2 fruit fly cellular contexts compared by ENCODE assay signal in genomic region chr2L:6177141-6177540, dm6.
A peak's percentile ranks its signal among the peaks of the same experiment; 100 is the strongest.
TF ChIP-seq lines count a peak whose summit lies in the region.

No protein-coding gene starts in this region.

- no peak for TF ChIP-seq CTCF in whole organism, embryonic (GFP tag; optimal IDR thresholded peaks at IDR 0.05; lab: Kevin White, UChicago)

TF ChIP-seq in whole organism, embryonic, 481 proteins besides CTCF, POLR2A, EP300 and RAD21 (continues in another document):
- TF ChIP-seq zfh1 (GFP tag; IDR thresholded peaks at IDR 0.05; lab: Robert Waterston, UW) = 0 out of 3 replicates have a peak, but pooled peaks have one; percentile 9
- TF ChIP-seq CG8359 (GFP tag; optimal IDR thresholded peaks at IDR 0.05; lab: Kevin White, UChicago; ENCODE audit: borderline replicate concordance) = peak; percentile 31
- no peak for TF ChIP-seq Usf (GFP tag; optimal IDR thresholded peaks at IDR 0.05; lab: Kevin White, UChicago)
- no peak for TF ChIP-seq kay (GFP tag; optimal IDR thresholded peaks at IDR 0.05; lab: Kevin White, UChicago)
- no peak for TF ChIP-seq CG13123 (GFP tag; optimal IDR thresholded peaks at IDR 0.05; lab: Kevin White, UChicago)
- no peak for TF ChIP-seq Blimp-1 (GFP tag; optimal IDR thresholded peaks at IDR 0.05; lab: Kevin White, UChicago)
- no peak for TF ChIP-seq psq (GFP tag; optimal IDR thresholded peaks at IDR 0.05; lab: Kevin White, UChicago)
- no peak for TF ChIP-seq CG2678 (tag; optimal IDR thresholded peaks at IDR 0.05; lab: Kevin White, UChicago)
- TF ChIP-seq Meics (GFP tag; optimal IDR thresholded peaks at IDR 0.05; lab: Kevin White, UChicago) = no peak
- TF ChIP-seq toy (GFP tag; IDR thresholded peaks at IDR 0.05; lab: Robert Waterston, UW) = no peak
- TF ChIP-seq sob (GFP tag; IDR thresholded peaks at IDR 0.05; lab: Robert Waterston, UW) = no peak
- TF ChIP-seq Scr (GFP tag; IDR thresholded peaks at IDR 0.05; lab: Robert Waterston, UW; ENCODE audit: partially characterized antibody) = 0 out of 2 replicates have a peak, but pooled peaks have one; percentile 12
- no peak for TF ChIP-seq NK7.1 (GFP tag; optimal IDR thresholded peaks at IDR 0.05; lab: Kevin White, UChicago)
- TF ChIP-seq Bgb (GFP tag; IDR thresholded peaks at IDR 0.05; lab: Robert Waterston, UW; ENCODE audit: partially characterized antibody) = no peak
- no peak for TF ChIP-seq Deaf1 (tag; optimal IDR thresholded peaks at IDR 0.05; lab: Kevin White, UChicago)
- no peak for TF ChIP-seq nerfin-2 (GFP tag; IDR thresholded peaks at IDR 0.05; lab: Robert Waterston, UW; ENCODE audit: partially characterized antibody)
- no peak for TF ChIP-seq Max (GFP tag; optimal IDR thresholded peaks at IDR 0.05; lab: Kevin White, UChicago)
- TF ChIP-seq CG16813 (GFP tag; IDR thresholded peaks at IDR 0.05; lab: Robert Waterston, UW; ENCODE audit: partially characterized antibody) = 0 out of 3 replicates have a peak, but pooled peaks have one; percentile 33
- TF ChIP-seq CG13296 (GFP tag; optimal IDR thresholded peaks at IDR 0.05; lab: Kevin White, UChicago) = no peak
- no peak for TF ChIP-seq yki (optimal IDR thresholded peaks at IDR 0.05; lab: Kevin White, UChicago)
- no peak for TF ChIP-seq Asciz (GFP tag; optimal IDR thresholded peaks at IDR 0.05; lab: Kevin White, UChicago)
- no peak for TF ChIP-seq Bteb2 (GFP tag; optimal IDR thresholded peaks at IDR 0.05; lab: Kevin White, UChicago)
- no peak for TF ChIP-seq Fer2 (tag; optimal IDR thresholded peaks at IDR 0.05; lab: Kevin White, UChicago)
- TF ChIP-seq chn (GFP tag; optimal IDR thresholded peaks at IDR 0.05; lab: Kevin White, UChicago) = no peak
- TF ChIP-seq CG7357 (GFP tag; IDR thresholded peaks at IDR 0.05; lab: Robert Waterston, UW) = no peak
- no peak for TF ChIP-seq pum (GFP tag; optimal IDR thresholded peaks at IDR 0.05; lab: Kevin White, UChicago)
- TF ChIP-seq gcm (GFP tag; optimal IDR thresholded peaks at IDR 0.05; lab: Kevin White, UChicago) = no peak
- peak; percentile 55 for TF ChIP-seq CG15696 (tag; optimal IDR thresholded peaks at IDR 0.05; lab: Kevin White, UChicago)
- no peak for TF ChIP-seq dm (GFP tag; optimal IDR thresholded peaks at IDR 0.05; lab: Kevin White, UChicago)
- no peak for TF ChIP-seq CG15073 (GFP tag; optimal IDR thresholded peaks at IDR 0.05; lab: Kevin White, UChicago)
- TF ChIP-seq knrl (GFP tag; IDR thresholded peaks at IDR 0.05; lab: Robert Waterston, UW; ENCODE audit: partially characterized antibody) = no peak
- peak; percentile 28 for TF ChIP-seq twi (tag; optimal IDR thresholded peaks at IDR 0.05; lab: Kevin White, UChicago)
- TF ChIP-seq CG2199 (GFP tag; IDR thresholded peaks at IDR 0.05; lab: Robert Waterston, UW) = no peak
- no peak for TF ChIP-seq unc-4 (GFP tag; IDR thresholded peaks at IDR 0.05; lab: Robert Waterston, UW; ENCODE audit: partially characterized antibody)
- TF ChIP-seq bcd (GFP tag; optimal IDR thresholded peaks at IDR 0.05; lab: Kevin White, UChicago) = no peak
- no peak for TF ChIP-seq hbn (GFP tag; IDR thresholded peaks at IDR 0.05; lab: Robert Waterston, UW; ENCODE audit: partially characterized antibody)
- TF ChIP-seq Elba2 (GFP tag; optimal IDR thresholded peaks at IDR 0.05; lab: Kevin White, UChicago) = no peak
- peak; percentile 66 for TF ChIP-seq sens (GFP tag; lab: Kevin White, UChicago)
- no peak for TF ChIP-seq slou (GFP tag; optimal IDR thresholded peaks at IDR 0.05; lab: Kevin White, UChicago)
- TF ChIP-seq fd102C (GFP tag; optimal IDR thresholded peaks at IDR 0.05; lab: Kevin White, UChicago) = peak; percentile 56
- TF ChIP-seq Mrtf (GFP tag; IDR thresholded peaks at IDR 0.05; lab: Robert Waterston, UW) = no peak
- no peak for TF ChIP-seq Lim3 (GFP tag; IDR thresholded peaks at IDR 0.05; lab: Robert Waterston, UW)
- no peak for TF ChIP-seq corto (GFP tag; optimal IDR thresholded peaks at IDR 0.05; lab: Kevin White, UChicago)
- no peak for TF ChIP-seq PHDP (tag; optimal IDR thresholded peaks at IDR 0.05; lab: Kevin White, UChicago)
- TF ChIP-seq CG14860 (GFP tag; IDR thresholded peaks at IDR 0.05; lab: Robert Waterston, UW; ENCODE audit: partially characterized antibody) = peak; percentile 33; the same call in 1 of the 3 replicates

TF ChIP-seq in whole organism, prepupa, 60 proteins besides CTCF, POLR2A, EP300 and RAD21:
- TF ChIP-seq CG6854 (GFP tag; optimal IDR thresholded peaks at IDR 0.05; lab: Kevin White, UChicago) (no peak), fkh (GFP tag; optimal IDR thresholded peaks at IDR 0.05; lab: Kevin White, UChicago) (peak; percentile 60), dsx (GFP tag; optimal IDR thresholded peaks at IDR 0.05; lab: Kevin White, UChicago; ENCODE audit: poor library complexity, severe bottlenecking) (no peak)
TF ChIP-seq in whole organism, prepupa: peak in this region for 1.
